Worm (Caenorhabditis elegans) whole organism, L4/young adult: ENCODE data around the gene C54D10.4.

Experiments used
- W03F9.2 ChIP-seq: fragments of 150-350 bp; optimal IDR thresholded peaks from 2 replicates; lab custom pipeline; 2014; ENCODE audit warnings: missing biosample characterization, missing genetic modification characterization
- dao-5 ChIP-seq: sonication (generic microtip); optimal IDR thresholded peaks from 2 replicates; lab custom pipeline; 2016; ENCODE audit warnings: missing genotype, missing genetic modification characterization, moderate library complexity, missing compliant biosample characterization
- him-1 ChIP-seq: sonication (generic microtip); optimal IDR thresholded peaks from 2 replicates; lab custom pipeline; 2016; ENCODE audit warnings: missing genotype, missing genetic modification reagents, missing genetic modification characterization, missing compliant biosample characterization

Gene C54D10.4

DNA sequence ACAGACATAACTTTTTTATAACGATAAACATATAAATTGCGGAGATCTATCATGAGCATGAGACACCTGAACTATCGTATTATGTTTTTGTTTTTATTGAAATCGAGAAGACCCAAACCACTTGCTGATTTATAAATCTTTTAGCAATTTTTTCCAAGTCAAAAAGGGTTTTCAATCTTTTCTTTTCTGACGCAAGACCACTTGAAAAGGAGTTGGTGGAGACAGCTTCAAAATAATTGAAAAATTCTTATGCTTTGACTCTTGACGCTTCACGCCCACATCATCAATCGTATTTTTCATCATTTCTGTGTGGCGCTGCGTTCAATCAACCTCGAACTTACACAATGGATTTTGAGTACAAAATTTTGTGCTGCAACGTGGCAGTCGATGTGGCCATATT, 49.4 kb downstream of the C54D10.4 start, which contains the start of gene F23H12.7:
TSS of gene F23H12.7 (plus strand) at position 301 of the 400 bp plus-strand sequence.
- TF ChIP-seq dao-5 (tag; lab: Kevin White, UChicago) = no peak
- TF ChIP-seq W03F9.2 = no peak
- TF ChIP-seq him-1 (tag; lab: Kevin White, UChicago) = no peak

DNA sequence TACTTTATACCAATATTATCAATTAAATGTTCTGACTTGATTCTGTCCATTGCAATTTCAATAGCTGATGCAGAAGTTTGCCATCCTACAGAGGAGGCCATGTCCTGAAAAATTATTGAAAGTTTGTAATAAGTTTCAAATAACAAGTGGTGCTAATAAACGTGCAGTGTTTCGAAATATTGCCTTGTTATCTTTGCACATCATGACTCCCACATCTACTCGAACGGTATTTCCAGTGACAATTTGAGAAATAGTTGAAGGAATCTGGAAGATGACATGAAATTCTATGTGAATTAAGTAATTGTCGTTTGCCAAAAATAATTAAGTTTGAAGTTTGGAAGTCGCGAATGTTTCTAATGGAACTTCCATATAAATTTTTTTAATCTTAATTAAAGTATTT, 51.3 kb downstream of the C54D10.4 start, which contains the start of gene gcy-13:
TSS of gene gcy-13 (minus strand) at position 101 of the 400 bp plus-strand sequence.
- no peak for TF ChIP-seq dao-5 (tag; lab: Kevin White, UChicago)
- TF ChIP-seq W03F9.2 = no peak
- TF ChIP-seq him-1 (tag; lab: Kevin White, UChicago) = no peak
